Worm (Caenorhabditis elegans) whole organism, mixed stage, embryonic: ENCODE measurements around the gene mul-1.

Experiments used
- ceh-39 ChIP-seq: fragments of 150-350 bp; optimal IDR thresholded peaks from 2 replicates; lab custom pipeline; 2014; ENCODE audit warnings: missing biosample characterization, missing genetic modification characterization
- ces-1 ChIP-seq: fragments of 150-350 bp; optimal IDR thresholded peaks from 2 replicates; lab custom pipeline; 2014; ENCODE audit warnings: missing biosample characterization, missing genetic modification reagents, missing genetic modification characterization
- elt-1 ChIP-seq: sonication (generic microtip); optimal IDR thresholded peaks from 2 replicates; lab custom pipeline; 2017; ENCODE audit warnings: missing genetic modification characterization, mild to moderate bottlenecking, missing compliant biosample characterization, antibody characterized with exemption, moderate library complexity, borderline replicate concordance; ENCODE audit not compliant: insufficient read depth
- elt-3 ChIP-seq: fragments of 150-350 bp; optimal IDR thresholded peaks from 2 replicates; lab custom pipeline; 2014; ENCODE audit warnings: missing biosample characterization, missing genetic modification characterization
- nhr-28 ChIP-seq: fragments of 150-350 bp; optimal IDR thresholded peaks from 2 replicates; lab custom pipeline; 2014; ENCODE audit warnings: missing biosample characterization, missing genetic modification characterization
- pha-4 ChIP-seq: fragments of 150-350 bp; optimal IDR thresholded peaks from 2 replicates; lab custom pipeline; 2018; ENCODE audit warnings: missing biosample characterization, missing genetic modification reagents, missing genetic modification characterization
- snpc-4 ChIP-seq: fragments of 150-350 bp; optimal IDR thresholded peaks from 2 replicates; lab custom pipeline; 2014; ENCODE audit warnings: missing biosample characterization, missing genetic modification characterization
- unc-120 ChIP-seq: sonication (generic microtip); optimal IDR thresholded peaks from 2 replicates; lab custom pipeline; 2017; ENCODE audit warnings: missing genetic modification characterization, missing compliant biosample characterization; ENCODE audit not compliant: poor library complexity, severe bottlenecking
- unc-62 ChIP-seq: fragments of 150-350 bp; optimal IDR thresholded peaks from 2 replicates; lab custom pipeline; 2014; ENCODE audit warnings: missing biosample characterization, missing genetic modification reagents, missing genetic modification characterization

ce11 chrIV:4076690-4077295 is 46.2 kb downstream of the mul-1 start:
- TF ChIP-seq snpc-4 (tag; lab: Kevin White, UChicago): no peak
- TF ChIP-seq pha-4 (tag; lab: Kevin White, UChicago): no peak
- TF ChIP-seq elt-3: no peak
- no peak for TF ChIP-seq elt-1
- TF ChIP-seq ces-1: no peak
- TF ChIP-seq ceh-39 (tag; lab: Kevin White, UChicago): no peak
- TF ChIP-seq unc-120 (tag; lab: Kevin White, UChicago): no peak
- TF ChIP-seq unc-62: no peak
- no peak for TF ChIP-seq nhr-28 (tag; lab: Kevin White, UChicago)
